Fruit fly (Drosophila melanogaster): ENCODE measurements around the gene CG31524.
A peak's percentile ranks its signal among the peaks of the same experiment; 100 is the strongest.

The CG31524 gene

dm6 chr3R:30489797-30490196 lies 24.4 kb downstream of the CG31524 start, which contains the start of gene PH4alphaSG2:
Gene PH4alphaSG2, plus strand, starts transcription at chr3R:30490074.
- TF ChIP-seq CG7045 (GFP tag; optimal IDR thresholded peaks at IDR 0.05), result no peak
- TF ChIP-seq ovo (GFP tag; optimal IDR thresholded peaks at IDR 0.05), result no peak

- no peak for TF ChIP-seq bab1 (GFP tag; optimal IDR thresholded peaks at IDR 0.05)
- no peak for TF ChIP-seq CG12768 (GFP tag; optimal IDR thresholded peaks at IDR 0.05)
- no peak for TF ChIP-seq CG5204 (GFP tag; optimal IDR thresholded peaks at IDR 0.05)
- TF ChIP-seq CG7045 (GFP tag; optimal IDR thresholded peaks at IDR 0.05), result no peak
- TF ChIP-seq CG7101 (tag; optimal IDR thresholded peaks at IDR 0.05), result no peak
- TF ChIP-seq Clk (GFP tag; optimal IDR thresholded peaks at IDR 0.05), result no peak
- TF ChIP-seq Hr96 (GFP tag; optimal IDR thresholded peaks at IDR 0.05), result no peak
- TF ChIP-seq CG1620 (GFP tag; optimal IDR thresholded peaks at IDR 0.05), result no peak
- no peak for TF ChIP-seq toe (GFP tag; optimal IDR thresholded peaks at IDR 0.05)
- no peak for TF ChIP-seq cic (GFP tag; optimal IDR thresholded peaks at IDR 0.05)
- no peak for TF ChIP-seq Crg-1 (GFP tag; optimal IDR thresholded peaks at IDR 0.05)
- TF ChIP-seq CG33017 (tag; optimal IDR thresholded peaks at IDR 0.05), result no peak
- TF ChIP-seq cnc (optimal IDR thresholded peaks at IDR 0.05), result no peak
- TF ChIP-seq CG11617 (GFP tag; optimal IDR thresholded peaks at IDR 0.05), result no peak
- TF ChIP-seq tj (GFP tag; optimal IDR thresholded peaks at IDR 0.05), result no peak
Measured at dm6 chr3R:30488663-30489062, 25.5 kb downstream of the CG31524 start, which contains the start of gene Jon99Fi. Gene Jon99Fi, plus strand, starts transcription at chr3R:30488963.

dm6 chr3R:30487828-30488227 lies 26.3 kb downstream of the CG31524 start, which contains the start of gene Jon99Fii:
Gene Jon99Fii, minus strand, starts transcription at chr3R:30487928.
- TF ChIP-seq cnc (optimal IDR thresholded peaks at IDR 0.05), result no peak
- TF ChIP-seq CG11617 (GFP tag; optimal IDR thresholded peaks at IDR 0.05), result no peak

- TF ChIP-seq kay (GFP tag; ENCODE audit: borderline replicate concordance), result no peak
- TF ChIP-seq CG5204 (GFP tag; optimal IDR thresholded peaks at IDR 0.05), result no peak
Measured at dm6 chr3R:30476367-30476766, 37.8 kb downstream of the CG31524 start, which contains the start of gene spdo. Gene spdo, plus strand, starts transcription at chr3R:30476684.

dm6 chr3R:30475910-30476309 lies 38.2 kb downstream of the CG31524 start:
- TF ChIP-seq ovo (GFP tag; optimal IDR thresholded peaks at IDR 0.05) (no peak), CG11617 (GFP tag; optimal IDR thresholded peaks at IDR 0.05) (no peak), tj (GFP tag; optimal IDR thresholded peaks at IDR 0.05) (no peak), CG12768 (GFP tag; optimal IDR thresholded peaks at IDR 0.05) (no peak), bab1 (GFP tag; optimal IDR thresholded peaks at IDR 0.05) (no peak), CG5204 (GFP tag; optimal IDR thresholded peaks at IDR 0.05) (no peak), CG7045 (GFP tag; optimal IDR thresholded peaks at IDR 0.05) (no peak), Hr96 (GFP tag; optimal IDR thresholded peaks at IDR 0.05) (no peak), Crg-1 (GFP tag; optimal IDR thresholded peaks at IDR 0.05) (no peak), CG14711 (tag; optimal IDR thresholded peaks at IDR 0.05) (no peak), kay (GFP tag; ENCODE audit: borderline replicate concordance) (no peak), toe (GFP tag; optimal IDR thresholded peaks at IDR 0.05) (no peak), Clk (GFP tag; optimal IDR thresholded peaks at IDR 0.05) (no peak), CG7101 (tag; optimal IDR thresholded peaks at IDR 0.05) (no peak), pad (GFP tag; optimal IDR thresholded peaks at IDR 0.05) (no peak), CG1620 (GFP tag; optimal IDR thresholded peaks at IDR 0.05) (no peak), cic (GFP tag; optimal IDR thresholded peaks at IDR 0.05) (no peak)

dm6 chr3R:30474667-30475213 lies 39.4 kb downstream of the CG31524 start:
- TF ChIP-seq Mnt (GFP tag; optimal IDR thresholded peaks at IDR 0.05) (no peak), CG33017 (tag; optimal IDR thresholded peaks at IDR 0.05) (no peak), bab1 (GFP tag; optimal IDR thresholded peaks at IDR 0.05) (no peak)

dm6 chr3R:30472331-30472730 lies 41.8 kb downstream of the CG31524 start:
- TF ChIP-seq tj (GFP tag; optimal IDR thresholded peaks at IDR 0.05) (no peak), CG12768 (GFP tag; optimal IDR thresholded peaks at IDR 0.05) (no peak)

- TF ChIP-seq toe (GFP tag; optimal IDR thresholded peaks at IDR 0.05), result no peak
- no peak for TF ChIP-seq CG12768 (GFP tag; optimal IDR thresholded peaks at IDR 0.05)
- TF ChIP-seq CG11617 (GFP tag; optimal IDR thresholded peaks at IDR 0.05), result no peak
- peak; percentile 99 for TF ChIP-seq tj (GFP tag; optimal IDR thresholded peaks at IDR 0.05)
- TF ChIP-seq CG1620 (GFP tag; optimal IDR thresholded peaks at IDR 0.05), result no peak
- TF ChIP-seq bab1 (GFP tag; optimal IDR thresholded peaks at IDR 0.05), result no peak
- no peak for TF ChIP-seq Mnt (GFP tag; optimal IDR thresholded peaks at IDR 0.05)
- TF ChIP-seq kay (GFP tag; ENCODE audit: borderline replicate concordance), result no peak
Measured at dm6 chr3R:30470690-30471089, 43.5 kb downstream of the CG31524 start.
